Fruit fly (Drosophila melanogaster) whole organism, prepupa: ENCODE results near the gene gpp.

Experiments used
- Blimp-1 ChIP-seq: fragments of 200-800 bp; sonication (Bioruptor generic); optimal IDR thresholded peaks from 3 replicates; lab custom pipeline; 2017; ENCODE audit warnings: missing biosample characterization, missing genetic modification characterization, mild to moderate bottlenecking, moderate library complexity, missing genetic modification reagents
- CG10631 ChIP-seq: fragments of 200-800 bp; sonication (Bioruptor generic); optimal IDR thresholded peaks from 2 replicates; lab custom pipeline; 2016; ENCODE audit warnings: missing biosample characterization, missing genetic modification characterization
- CG11294 ChIP-seq: fragments of 200-800 bp; sonication (Bioruptor generic); IDR thresholded peaks from 2 replicates; pipeline ENCODE4 v1.3.6; 2022; ENCODE audit warnings: missing biosample characterization, missing genetic modification characterization
- CG11762 ChIP-seq: fragments of 200-800 bp; sonication (Bioruptor generic); optimal IDR thresholded peaks from 3 replicates; lab custom pipeline; 2016; ENCODE audit warnings: missing biosample characterization, missing genetic modification characterization; ENCODE audit not compliant: insufficient read depth
- CG15336 ChIP-seq: fragments of 200-800 bp; sonication (Bioruptor generic); IDR thresholded peaks from 2 replicates; pipeline ENCODE4 v1.3.6; 2022; ENCODE audit warnings: missing biosample characterization, missing genetic modification characterization
- CG16779 ChIP-seq: fragments of 200-800 bp; sonication (Bioruptor generic); optimal IDR thresholded peaks from 3 replicates; lab custom pipeline; 2017; ENCODE audit warnings: missing biosample characterization, mild to moderate bottlenecking, missing genetic modification characterization
- CG3032 ChIP-seq: fragments of 200-800 bp; optimal IDR thresholded peaks from 2 replicates; lab custom pipeline; 2019; ENCODE audit warnings: missing biosample characterization, mild to moderate bottlenecking, missing genetic modification characterization, moderate library complexity
- CG31627 ChIP-seq: fragments of 200-800 bp; sonication (Bioruptor generic); optimal IDR thresholded peaks from 3 replicates; lab custom pipeline; 2016; ENCODE audit warnings: missing biosample characterization, missing genetic modification characterization
- CG32006 ChIP-seq: fragments of 200-800 bp; sonication (Bioruptor generic); optimal IDR thresholded peaks from 3 replicates; lab custom pipeline; 2017; ENCODE audit warnings: missing biosample characterization, mild to moderate bottlenecking, missing genetic modification characterization
- CG34406 ChIP-seq: fragments of 200-800 bp; sonication (Bioruptor generic); optimal IDR thresholded peaks from 3 replicates; lab custom pipeline; 2016; ENCODE audit warnings: missing biosample characterization, missing genetic modification characterization
- CG3919 ChIP-seq: fragments of 200-800 bp; sonication (Bioruptor generic); optimal IDR thresholded peaks from 3 replicates; lab custom pipeline; 2016; ENCODE audit warnings: missing biosample characterization, missing genetic modification characterization
- CG4318 ChIP-seq: fragments of 200-800 bp; sonication (Bioruptor generic); optimal IDR thresholded peaks from 3 replicates; lab custom pipeline; 2017; ENCODE audit warnings: missing biosample characterization, mild to moderate bottlenecking, missing genetic modification characterization
- CG6276 ChIP-seq: fragments of 200-800 bp; sonication (Bioruptor generic); optimal IDR thresholded peaks from 2 replicates; lab custom pipeline; 2017; ENCODE audit warnings: missing biosample characterization, mild to moderate bottlenecking, missing genetic modification characterization
- CG6792 ChIP-seq: fragments of 200-800 bp; sonication (Bioruptor generic); optimal IDR thresholded peaks from 3 replicates; lab custom pipeline; 2016; ENCODE audit warnings: missing biosample characterization, missing genetic modification characterization
- CG6854 ChIP-seq: fragments of 200-800 bp; sonication (Bioruptor generic); optimal IDR thresholded peaks from 2 replicates; lab custom pipeline; 2017; ENCODE audit warnings: missing biosample characterization, mild to moderate bottlenecking, missing genetic modification characterization
- CG7368 ChIP-seq: fragments of 200-800 bp; sonication (Bioruptor generic); optimal IDR thresholded peaks from 3 replicates; lab custom pipeline; 2016; ENCODE audit warnings: missing biosample characterization, missing genetic modification characterization
- CG8319 ChIP-seq: fragments of 200-800 bp; sonication (Bioruptor generic); optimal IDR thresholded peaks from 3 replicates; lab custom pipeline; 2016; ENCODE audit warnings: missing biosample characterization, missing genetic modification characterization
- CG8632 ChIP-seq: fragments of 200-800 bp; sonication (Bioruptor generic); optimal IDR thresholded peaks from 3 replicates; lab custom pipeline; 2016; ENCODE audit warnings: missing biosample characterization, missing genetic modification characterization
- CG9139 ChIP-seq: fragments of 200-800 bp; sonication (Bioruptor generic); optimal IDR thresholded peaks from 3 replicates; lab custom pipeline; 2017; ENCODE audit warnings: missing biosample characterization, mild to moderate bottlenecking, missing genetic modification characterization
- Eip75B ChIP-seq: fragments of 200-800 bp; sonication (Bioruptor generic); optimal IDR thresholded peaks from 3 replicates; lab custom pipeline; 2016; ENCODE audit warnings: missing biosample characterization, missing genetic modification characterization
- Eip78C ChIP-seq: fragments of 200-800 bp; sonication (Bioruptor generic); peaks from one replicate; lab custom pipeline; 2016; ENCODE audit warnings: missing biosample characterization, missing genetic modification characterization
- Ets21C ChIP-seq: fragments of 200-800 bp; sonication (Bioruptor generic); optimal IDR thresholded peaks from 3 replicates; lab custom pipeline; 2016; ENCODE audit warnings: missing biosample characterization, missing genetic modification characterization
- Gug ChIP-seq: fragments of 200-800 bp; sonication (Bioruptor generic); IDR thresholded peaks from 2 replicates; pipeline ENCODE4 v1.3.6; 2022; ENCODE audit warnings: missing biosample characterization, missing genetic modification characterization
- Hr4 ChIP-seq: fragments of 200-800 bp; sonication (Bioruptor generic); optimal IDR thresholded peaks from 3 replicates; lab custom pipeline; 2016; ENCODE audit warnings: missing biosample characterization, missing genetic modification characterization
- Lpt ChIP-seq: fragments of 200-800 bp; sonication (Bioruptor generic); optimal IDR thresholded peaks from 3 replicates; lab custom pipeline; 2016; ENCODE audit warnings: missing biosample characterization, missing genetic modification characterization
- Sox102F ChIP-seq: fragments of 200-800 bp; sonication (Bioruptor generic); optimal IDR thresholded peaks from 2 replicates; lab custom pipeline; 2016; ENCODE audit warnings: missing biosample characterization, mild to moderate bottlenecking, missing genetic modification characterization
- Sox14 ChIP-seq: fragments of 200-800 bp; sonication (Bioruptor generic); optimal IDR thresholded peaks from 3 replicates; lab custom pipeline; 2016; ENCODE audit warnings: missing biosample characterization, missing genetic modification characterization
- Sox15 ChIP-seq: fragments of 200-800 bp; sonication (Bioruptor generic); optimal IDR thresholded peaks from 3 replicates; lab custom pipeline; 2016; ENCODE audit warnings: missing biosample characterization, missing genetic modification characterization
- achi ChIP-seq: fragments of 200-800 bp; sonication (Bioruptor generic); optimal IDR thresholded peaks from 3 replicates; lab custom pipeline; 2016; ENCODE audit warnings: missing biosample characterization, missing genetic modification characterization
- cyc ChIP-seq: fragments of 200-800 bp; sonication (Bioruptor generic); optimal IDR thresholded peaks from 3 replicates; lab custom pipeline; 2016; ENCODE audit warnings: missing biosample characterization, missing genetic modification characterization
- dac ChIP-seq: fragments of 200-800 bp; sonication (Bioruptor generic); optimal IDR thresholded peaks from 2 replicates; lab custom pipeline; 2017; ENCODE audit warnings: missing biosample characterization, mild to moderate bottlenecking, missing genetic modification characterization
- dsx ChIP-seq: fragments of 200-800 bp; optimal IDR thresholded peaks from 3 replicates; lab custom pipeline; 2019; ENCODE audit warnings: missing biosample characterization, mild to moderate bottlenecking, missing genetic modification characterization, moderate library complexity; ENCODE audit not compliant: poor library complexity, severe bottlenecking
- eg ChIP-seq: fragments of 200-800 bp; sonication (Bioruptor generic); IDR thresholded peaks from 3 replicates; pipeline ENCODE4 v1.3.6; 2022; ENCODE audit warnings: missing biosample characterization, missing genetic modification characterization
- esn ChIP-seq: fragments of 200-800 bp; sonication (Bioruptor generic); optimal IDR thresholded peaks from 2 replicates; lab custom pipeline; 2016; ENCODE audit warnings: missing biosample characterization, mild to moderate bottlenecking, missing genetic modification characterization, moderate library complexity
- fd59A ChIP-seq: fragments of 200-800 bp; sonication (Bioruptor generic); optimal IDR thresholded peaks from 2 replicates; lab custom pipeline; 2017; ENCODE audit warnings: missing biosample characterization, mild to moderate bottlenecking, missing genetic modification characterization, missing genetic modification reagents
- fd85E ChIP-seq: fragments of 200-800 bp; sonication (Bioruptor generic); optimal IDR thresholded peaks from 3 replicates; lab custom pipeline; 2016; ENCODE audit warnings: missing biosample characterization, missing genetic modification characterization
- fkh ChIP-seq: fragments of 200-800 bp; sonication (Bioruptor generic); optimal IDR thresholded peaks from 3 replicates; lab custom pipeline; 2017; ENCODE audit warnings: missing biosample characterization, mild to moderate bottlenecking, missing genetic modification characterization, moderate library complexity
- lz ChIP-seq: fragments of 200-800 bp; sonication (Bioruptor generic); optimal IDR thresholded peaks from 3 replicates; lab custom pipeline; 2016; ENCODE audit warnings: missing biosample characterization, missing genetic modification characterization
- net ChIP-seq: fragments of 200-800 bp; sonication (Bioruptor generic); optimal IDR thresholded peaks from 3 replicates; lab custom pipeline; 2016; ENCODE audit warnings: missing biosample characterization, missing genetic modification characterization
- pdm3 ChIP-seq: fragments of 200-800 bp; sonication (Bioruptor generic); optimal IDR thresholded peaks from 3 replicates; lab custom pipeline; 2016; ENCODE audit warnings: missing biosample characterization, missing genetic modification characterization
- salr ChIP-seq, 2 experiments: fragments of 200-800 bp; sonication (Bioruptor generic); optimal IDR thresholded peaks; 3 replicates each; lab custom pipeline; 2016 to 2018; ENCODE audit warnings: missing biosample characterization in 2 of 2, missing genetic modification characterization in 2 of 2, mild to moderate bottlenecking in 1 of 2
- svp ChIP-seq: fragments of 200-800 bp; sonication (Bioruptor generic); peaks from one replicate; lab custom pipeline; 2016; ENCODE audit warnings: missing biosample characterization, missing genetic modification characterization
- topi ChIP-seq: fragments of 200-800 bp; sonication (Bioruptor generic); optimal IDR thresholded peaks from 3 replicates; lab custom pipeline; 2016; ENCODE audit warnings: missing biosample characterization, missing genetic modification characterization
- vri ChIP-seq: fragments of 200-800 bp; sonication (Bioruptor generic); optimal IDR thresholded peaks from 3 replicates; lab custom pipeline; 2016; ENCODE audit warnings: missing biosample characterization, mild to moderate bottlenecking, missing genetic modification characterization

The gpp gene

dm6 chr3R:6395572-6396295, 10.9 kb upstream of the gpp start (continued):
- TF ChIP-seq CG31627 (GFP tag; lab: Kevin White, UChicago) = peak; percentile 82
- peak; percentile 61 for TF ChIP-seq CG8632 (GFP tag; lab: Kevin White, UChicago)
- peak; percentile 62 for TF ChIP-seq cyc (GFP tag; lab: Kevin White, UChicago)
- peak; percentile 48 for TF ChIP-seq CG10631 (GFP tag; lab: Kevin White, UChicago)
- peak; percentile 67 for TF ChIP-seq CG34406
- TF ChIP-seq net (GFP tag; lab: Kevin White, UChicago) = peak; percentile 38
- peak; percentile 55 for TF ChIP-seq CG32006 (GFP tag; lab: Kevin White, UChicago)
- no peak for TF ChIP-seq dac (GFP tag; lab: Kevin White, UChicago)
- peak; percentile 73 for TF ChIP-seq dsx
- TF ChIP-seq CG9139 = no peak
- TF ChIP-seq fd85E (GFP tag; lab: Kevin White, UChicago) = no peak
- TF ChIP-seq Sox15 (GFP tag; lab: Kevin White, UChicago) = peak; percentile 45
- peak; percentile 73 for TF ChIP-seq Eip75B (GFP tag; lab: Kevin White, UChicago)
- TF ChIP-seq fkh (GFP tag; lab: Kevin White, UChicago) = peak; percentile 43
- peak; percentile 70 for TF ChIP-seq Ets21C
- TF ChIP-seq CG3919 (GFP tag; lab: Kevin White, UChicago) = no peak
- TF ChIP-seq CG16779 (tag; lab: Kevin White, UChicago) = no peak
- peak; percentile 85 for TF ChIP-seq esn (GFP tag; lab: Kevin White, UChicago)

- TF ChIP-seq lz (GFP tag; lab: Kevin White, UChicago) (no peak), Blimp-1 (GFP tag; lab: Kevin White, UChicago) (no peak), Gug (GFP tag; lab: Robert Waterston, UW) (no peak), esn (GFP tag; lab: Kevin White, UChicago) (no peak), CG31627 (GFP tag; lab: Kevin White, UChicago) (no peak), Eip78C (peak; percentile 22), svp (peak; percentile 91)
Observed at dm6 chr3R:6396613-6397012, 10.0 kb upstream of the gpp start.

dm6 chr3R:6397611-6398092, 9.0 kb upstream of the gpp start:
- TF ChIP-seq CG9139 (no peak), fd59A (peak; percentile 38), CG10631 (GFP tag; lab: Kevin White, UChicago) (peak; percentile 20), CG3919 (GFP tag; lab: Kevin White, UChicago) (peak; percentile 19), lz (GFP tag; lab: Kevin White, UChicago) (peak; percentile 64), CG16779 (tag; lab: Kevin White, UChicago) (no peak), Hr4 (GFP tag; lab: Kevin White, UChicago) (peak; percentile 2), Sox14 (GFP tag; lab: Kevin White, UChicago) (peak; percentile 73), CG6854 (GFP tag; lab: Kevin White, UChicago) (no peak), CG8632 (GFP tag; lab: Kevin White, UChicago) (peak; percentile 23), CG6276 (GFP tag; lab: Kevin White, UChicago) (peak; percentile 1), CG11294 (GFP tag; lab: Robert Waterston, UW) (no peak), cyc (GFP tag; lab: Kevin White, UChicago) (peak; percentile 53), Lpt (GFP tag; lab: Kevin White, UChicago) (no peak), CG32006 (GFP tag; lab: Kevin White, UChicago) (peak; percentile 40), fd85E (GFP tag; lab: Kevin White, UChicago) (peak; percentile 19), svp (peak; percentile 83), CG15336 (peak; percentile 48; the same call in 1 of the 2 replicates), CG3032 (tag; lab: Kevin White, UChicago) (peak; percentile 15), dac (GFP tag; lab: Kevin White, UChicago) (no peak), CG6792 (GFP tag; lab: Kevin White, UChicago) (peak; percentile 57), achi (peak; percentile 9), Eip78C (peak; percentile 81), vri (GFP tag; lab: Kevin White, UChicago) (peak; percentile 48), CG11762 (GFP tag; lab: Kevin White, UChicago) (no peak), CG7368 (peak; percentile 9), salr (GFP tag; optimal IDR thresholded peaks at IDR 0.05; lab: Kevin White, UChicago) (no peak), topi (GFP tag; lab: Kevin White, UChicago) (peak; percentile 60), Sox102F (GFP tag; lab: Kevin White, UChicago) (peak; percentile 55), pdm3 (GFP tag; lab: Kevin White, UChicago) (peak; percentile 39), dsx (peak; percentile 42), CG8319 (GFP tag; lab: Kevin White, UChicago) (no peak), eg (no peak), net (GFP tag; lab: Kevin White, UChicago) (peak; percentile 27), CG4318 (GFP tag; lab: Kevin White, UChicago) (no peak), CG31627 (GFP tag; lab: Kevin White, UChicago) (peak; percentile 66)
